Fruit fly (Drosophila melanogaster) whole organism, embryonic: ENCODE data around the gene CheB93b.

Source experiments
- Awh ChIP-seq: fragments of 200-800 bp; sonication (Bioruptor generic); IDR thresholded peaks from 2 replicates; pipeline ENCODE4, ENCODE4 v1.3.6; 2022; ENCODE audit warnings: missing biosample characterization, missing genetic modification characterization
- CG1024 ChIP-seq: fragments of 200-800 bp; sonication (Bioruptor generic); IDR thresholded peaks from 2 replicates; pipeline ENCODE4 v1.3.6; 2022; ENCODE audit warnings: missing biosample characterization, missing genetic modification characterization
- CG10321 ChIP-seq: fragments of 200-800 bp; sonication (Bioruptor generic); IDR thresholded peaks from 2 replicates; pipeline ENCODE4 v1.3.6; 2022; ENCODE audit warnings: missing biosample characterization, missing genetic modification characterization
- CG11695 ChIP-seq: fragments of 200-800 bp; sonication (Bioruptor generic); IDR thresholded peaks from 3 replicates; pipeline ENCODE4 v1.3.6; 2022; ENCODE audit warnings: missing biosample characterization, missing genetic modification characterization
- CG12769 ChIP-seq: fragments of 200-800 bp; sonication (Bioruptor generic); optimal IDR thresholded peaks from 2 replicates; lab custom pipeline; 2019; ENCODE audit warnings: missing biosample characterization, mild to moderate bottlenecking, missing genetic modification characterization, moderate library complexity
- CG13287 ChIP-seq: fragments of 200-800 bp; sonication (Bioruptor generic); IDR thresholded peaks from 2 replicates; pipeline ENCODE4 v1.3.6; 2022; ENCODE audit warnings: missing biosample characterization, missing genetic modification characterization; ENCODE audit not compliant: partially characterized antibody
- CG13624 ChIP-seq: fragments of 200-800 bp; sonication (Bioruptor generic); optimal IDR thresholded peaks from 2 replicates; lab custom pipeline; 2016; ENCODE audit warnings: missing biosample characterization, missing genetic modification characterization
- CG18011 ChIP-seq: fragments of 200-800 bp; sonication (Bioruptor generic); optimal IDR thresholded peaks from 2 replicates; lab custom pipeline; 2017; ENCODE audit warnings: missing biosample characterization, missing genetic modification characterization, mild to moderate bottlenecking, moderate library complexity, missing genotype
- CG18764 ChIP-seq: fragments of 200-800 bp; sonication (Bioruptor generic); optimal IDR thresholded peaks from 3 replicates; lab custom pipeline; 2016; ENCODE audit warnings: missing biosample characterization, missing genetic modification characterization
- CG3065 ChIP-seq: fragments of 200-800 bp; sonication (Bioruptor generic); optimal IDR thresholded peaks from 2 replicates; lab custom pipeline; 2016; ENCODE audit warnings: missing biosample characterization, missing genetic modification characterization
- CG32532 ChIP-seq: fragments of 200-800 bp; sonication (Bioruptor generic); IDR thresholded peaks from 2 replicates; pipeline ENCODE4 v1.3.6; 2022; ENCODE audit warnings: missing biosample characterization, missing genetic modification characterization
- CG6791 ChIP-seq: fragments of 200-800 bp; sonication (Bioruptor generic); IDR thresholded peaks from 3 replicates; pipeline ENCODE4 v1.3.6; 2022; ENCODE audit warnings: missing biosample characterization, missing genetic modification characterization; ENCODE audit not compliant: partially characterized antibody
- CG8478 ChIP-seq: fragments of >200 bp; optimal IDR thresholded peaks from 2 replicates; lab custom pipeline; 2018
- CoRest ChIP-seq: fragments of 200-800 bp; sonication (Bioruptor generic); optimal IDR thresholded peaks from 3 replicates; lab custom pipeline; 2018; ENCODE audit warnings: missing biosample characterization, mild to moderate bottlenecking, missing genetic modification characterization, moderate library complexity
- D ChIP-seq, 2 experiments: fragments of 200-800 bp in 1 of 2; fragments of >200 bp in 1 of 2; sonication (Bioruptor generic) in 1 of 2; optimal IDR thresholded peaks; 2 replicates in 1 of 2; 3 replicates in 1 of 2; lab custom pipeline; 2017; ENCODE audit warnings: mild to moderate bottlenecking in 1 of 2, missing biosample characterization in 1 of 2, missing genetic modification characterization in 1 of 2, missing genetic modification reagents in 1 of 2
- Drgx ChIP-seq: fragments of 200-800 bp; sonication (Bioruptor generic); IDR thresholded peaks from 2 replicates; pipeline ENCODE4 v1.3.6; 2022; ENCODE audit warnings: missing biosample characterization, missing genetic modification characterization
- Eip74EF ChIP-seq, 2 experiments: fragments of 200-800 bp in 1 of 2; fragments of >200 bp in 1 of 2; sonication (Bioruptor generic) in 1 of 2; optimal IDR thresholded peaks; 2 replicates each; lab custom pipeline; 2017 to 2019; ENCODE audit warnings: missing biosample characterization in 2 of 2, missing genetic modification characterization in 2 of 2, mild to moderate bottlenecking in 1 of 2, moderate library complexity in 1 of 2
- Jarid2 ChIP-seq: fragments of 200-800 bp; sonication (Bioruptor generic); optimal IDR thresholded peaks from 3 replicates; lab custom pipeline; 2017; ENCODE audit warnings: mild to moderate bottlenecking, missing biosample characterization, missing genetic modification reagents, missing genetic modification characterization
- Mad ChIP-seq: fragments of 200-800 bp; sonication (Bioruptor generic); optimal IDR thresholded peaks from 2 replicates; lab custom pipeline; 2016; ENCODE audit warnings: missing biosample characterization, missing genetic modification characterization
- Nf-YB ChIP-seq: fragments of 200-800 bp; sonication (Bioruptor generic); optimal IDR thresholded peaks from 3 replicates; lab custom pipeline; 2019; ENCODE audit warnings: missing biosample characterization, mild to moderate bottlenecking, missing genetic modification characterization, moderate library complexity
- Rfx ChIP-seq: fragments of 200-800 bp; sonication (Bioruptor generic); IDR thresholded peaks from 2 replicates; pipeline ENCODE4 v1.3.6; 2022; ENCODE audit warnings: missing biosample characterization, missing genetic modification characterization
- Rx ChIP-seq: fragments of 200-800 bp; sonication (Bioruptor generic); IDR thresholded peaks from 2 replicates; pipeline ENCODE4 v1.3.6; 2022; ENCODE audit warnings: missing biosample characterization, missing genetic modification characterization
- Vsx1 ChIP-seq: fragments of 200-800 bp; sonication (Bioruptor generic); optimal IDR thresholded peaks from 2 replicates; lab custom pipeline; 2017; ENCODE audit warnings: missing biosample characterization, mild to moderate bottlenecking, missing genetic modification characterization, missing genetic modification reagents
- abd-A ChIP-seq: fragments of 200-800 bp; sonication (Bioruptor generic); optimal IDR thresholded peaks from 3 replicates; lab custom pipeline; 2019; ENCODE audit warnings: missing biosample characterization, mild to moderate bottlenecking, missing genetic modification characterization, moderate library complexity
- corto ChIP-seq: fragments of 200-800 bp; sonication (Bioruptor generic); optimal IDR thresholded peaks from 2 replicates; lab custom pipeline; 2016; ENCODE audit warnings: missing biosample characterization, mild to moderate bottlenecking, missing genetic modification characterization, moderate library complexity
- ftz-f1 ChIP-seq: fragments of 200-800 bp; sonication (Bioruptor generic); optimal IDR thresholded peaks from 2 replicates; lab custom pipeline; 2016; ENCODE audit warnings: missing biosample characterization, missing genetic modification characterization
- h ChIP-seq: fragments of >200 bp; optimal IDR thresholded peaks from 2 replicates; lab custom pipeline; 2017
- insv ChIP-seq, 2 experiments: fragments of 200-800 bp; sonication (Bioruptor generic); optimal IDR thresholded peaks; 3 replicates each; lab custom pipeline; 2016 to 2018; ENCODE audit warnings: missing biosample characterization in 2 of 2, missing genetic modification characterization in 2 of 2
- lbe ChIP-seq: fragments of 200-800 bp; sonication (Bioruptor generic); optimal IDR thresholded peaks from 2 replicates; lab custom pipeline; 2016; ENCODE audit warnings: missing biosample characterization, mild to moderate bottlenecking, missing genetic modification characterization
- pan ChIP-seq, 4 experiments: fragments of >200 bp in 3 of 4; fragments of 200-800 bp in 1 of 4; sonication (Bioruptor generic) in 1 of 4; optimal IDR thresholded peaks in 3 of 4; IDR thresholded peaks in 1 of 4; 2 replicates each; pipeline versions ENCODE4 v1.3.6 to Lab custom; 2017 to 2022; ENCODE audit warnings: missing biosample characterization in 2 of 4, missing genetic modification characterization in 2 of 4, mixed read lengths in 1 of 4
- peb ChIP-seq: fragments of 200-800 bp; sonication (Bioruptor generic); IDR thresholded peaks from 2 replicates; pipeline ENCODE4 v1.3.6; 2022; ENCODE audit warnings: missing biosample characterization, missing genetic modification characterization
- sd ChIP-seq: fragments of 200-800 bp; sonication (Bioruptor generic); optimal IDR thresholded peaks from 3 replicates; lab custom pipeline; 2018; ENCODE audit warnings: missing biosample characterization, mild to moderate bottlenecking, missing genetic modification characterization, moderate library complexity
- seq ChIP-seq: fragments of 200-800 bp; sonication (Bioruptor generic); IDR thresholded peaks from 2 replicates; pipeline ENCODE4 v1.3.6; 2022; ENCODE audit warnings: missing biosample characterization, missing genetic modification characterization
- slbo ChIP-seq: fragments of 200-800 bp; sonication (Bioruptor generic); IDR thresholded peaks from 2 replicates; pipeline ENCODE4 v1.3.6; 2022; ENCODE audit warnings: missing biosample characterization, missing genetic modification characterization
- sna ChIP-seq: fragments of 200-800 bp; sonication (Bioruptor generic); IDR thresholded peaks from 2 replicates; pipeline ENCODE4 v1.3.6; 2022; ENCODE audit warnings: missing biosample characterization, missing genetic modification characterization; ENCODE audit not compliant: partially characterized antibody
- trem ChIP-seq: fragments of 200-800 bp; optimal IDR thresholded peaks from 3 replicates; lab custom pipeline; 2019; ENCODE audit warnings: missing biosample characterization, mild to moderate bottlenecking, missing genetic modification characterization, moderate library complexity
- vvl ChIP-seq: fragments of 200-800 bp; sonication (Bioruptor generic); IDR thresholded peaks from 2 replicates; pipeline ENCODE4 v1.3.6; 2022; ENCODE audit warnings: missing biosample characterization, missing genetic modification characterization
- yki ChIP-seq: fragments of >200 bp; optimal IDR thresholded peaks from 3 replicates; lab custom pipeline; 2018
- z ChIP-seq: fragments of 200-800 bp; sonication (Bioruptor generic); IDR thresholded peaks from 3 replicates; pipeline ENCODE4 v1.3.6; 2022; ENCODE audit warnings: missing biosample characterization, missing genetic modification characterization
- zen ChIP-seq: fragments of 200-800 bp; sonication (Bioruptor generic); optimal IDR thresholded peaks from 3 replicates; lab custom pipeline; 2018; ENCODE audit warnings: missing biosample characterization, mild to moderate bottlenecking, missing genetic modification characterization, moderate library complexity

The CheB93b gene

DNA sequence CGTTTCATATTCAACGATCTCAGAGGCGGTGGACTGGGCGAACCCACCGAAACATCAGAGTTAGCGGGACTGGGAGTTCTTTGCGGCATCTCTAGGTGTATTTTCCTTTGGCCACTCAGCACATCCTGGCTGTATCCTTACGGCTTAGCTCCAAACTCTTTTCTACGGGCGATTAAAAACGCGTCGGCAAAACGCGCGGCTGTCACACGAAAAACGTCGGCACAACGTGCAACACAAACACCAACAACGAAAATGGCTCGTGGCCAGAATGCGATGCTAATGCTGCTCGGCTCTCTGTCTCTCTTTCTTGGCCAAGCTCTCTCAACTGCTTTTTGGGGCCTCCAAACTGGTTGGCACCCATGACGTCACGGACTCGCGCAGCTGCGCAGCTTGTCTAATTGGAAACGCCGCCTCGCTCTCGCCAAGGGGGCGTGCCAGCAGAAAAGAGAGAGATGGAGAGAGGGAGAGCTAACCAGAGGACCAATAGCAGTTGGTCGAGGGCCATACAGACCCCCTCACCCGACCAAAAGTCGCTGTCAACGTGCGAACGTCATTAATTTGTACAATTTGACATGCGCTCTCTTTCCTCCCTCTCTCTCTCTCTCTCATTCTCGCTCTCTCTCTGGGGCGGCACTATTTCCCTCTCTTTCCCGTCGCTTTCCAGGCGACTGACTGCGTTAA lies 25.1 kb downstream of the CheB93b start, which contains the start of gene lbl (continued):
- TF ChIP-seq vvl (GFP tag; lab: Robert Waterston, UW): peak; percentile 75; the same call in 1 of the 2 replicates
- peak; percentile 99 for TF ChIP-seq Nf-YB (GFP tag; lab: Kevin White, UChicago)
- TF ChIP-seq CG32532 (GFP tag; lab: Robert Waterston, UW): peak; percentile 30; the same call in 1 of the 2 replicates
- no peak for TF ChIP-seq trem (tag; lab: Kevin White, UChicago)
- TF ChIP-seq CG6791 (GFP tag; lab: Robert Waterston, UW): no peak
- TF ChIP-seq CG1024: no peak
- peak; percentile 86 for TF ChIP-seq yki (lab: Kevin White, UChicago)
- peak in 1 of 2 experiments; percentile 81 for TF ChIP-seq insv (GFP tag; optimal IDR thresholded peaks at IDR 0.05; lab: Kevin White, UChicago)
- peak; percentile 40 for TF ChIP-seq lbe (GFP tag; lab: Kevin White, UChicago)
- TF ChIP-seq sna (GFP tag; lab: Robert Waterston, UW): peak; percentile 66
- TF ChIP-seq z (GFP tag; lab: Robert Waterston, UW): peak; percentile 30; the same call in 1 of the 3 replicates
- peak; percentile 22 for TF ChIP-seq D (optimal IDR thresholded peaks at IDR 0.05; lab: Kevin White, UChicago)
- no peak for TF ChIP-seq D (GFP tag; optimal IDR thresholded peaks at IDR 0.05; lab: Kevin White, UChicago)
- peak; percentile 92 for TF ChIP-seq CG8478 (lab: Kevin White, UChicago)
- TF ChIP-seq zen (tag; lab: Kevin White, UChicago): peak; percentile 6
- 0 out of 2 replicates have a peak, but pooled peaks have one; percentile 9 for TF ChIP-seq Drgx (GFP tag; lab: Robert Waterston, UW)
- no peak for TF ChIP-seq Rfx (GFP tag; lab: Robert Waterston, UW)
- TF ChIP-seq CG18764 (GFP tag; lab: Kevin White, UChicago): no peak
- no peak for TF ChIP-seq corto (GFP tag; lab: Kevin White, UChicago)
- TF ChIP-seq Mad: no peak
- peak; percentile 84 for TF ChIP-seq CG13624 (GFP tag; lab: Kevin White, UChicago)
- peak; percentile 11 for TF ChIP-seq Jarid2 (GFP tag; lab: Kevin White, UChicago)
- peak; percentile 71 for TF ChIP-seq seq (GFP tag; lab: Robert Waterston, UW)
- no peak for TF ChIP-seq Vsx1 (GFP tag; lab: Kevin White, UChicago)
- no peak for TF ChIP-seq CG12769 (tag; lab: Kevin White, UChicago)
- 0 out of 2 replicates have a peak, but pooled peaks have one; percentile 11 for TF ChIP-seq slbo (GFP tag; lab: Robert Waterston, UW)
- TF ChIP-seq CoRest (tag; lab: Kevin White, UChicago): peak; percentile 54
- TF ChIP-seq CG10321 (GFP tag; lab: Robert Waterston, UW): peak; percentile 91
- TF ChIP-seq CG11695 (GFP tag; lab: Robert Waterston, UW): 0 out of 3 replicates have a peak, but pooled peaks have one; percentile 9
- no peak for TF ChIP-seq peb (GFP tag; lab: Robert Waterston, UW)
- TF ChIP-seq CG13287 (GFP tag; lab: Robert Waterston, UW): peak; percentile 65
- peak; percentile 85 for TF ChIP-seq abd-A (tag; lab: Kevin White, UChicago)
- TF ChIP-seq CG3065 (GFP tag; lab: Kevin White, UChicago): peak; percentile 18
- TF ChIP-seq, all 482 proteins: peak for 48

dm6 chr3R:21437515-21438090 lies 28.7 kb downstream of the CheB93b start:
- no peak for TF ChIP-seq Rx (GFP tag; lab: Robert Waterston, UW)
- TF ChIP-seq Eip74EF (GFP tag; optimal IDR thresholded peaks at IDR 0.05; lab: Kevin White, UChicago): no peak
- TF ChIP-seq pan (optimal IDR thresholded peaks at IDR 0.05; lab: Kevin White, UChicago): no peak
- TF ChIP-seq pan (GFP tag; optimal IDR thresholded peaks at IDR 0.05 in 1 of 2, IDR thresholded peaks at IDR 0.05 in 1 of 2): peak in 1 of 2 experiments; percentile 15
- peak; percentile 92 for TF ChIP-seq abd-A (tag; lab: Kevin White, UChicago)
- TF ChIP-seq CG6791 (GFP tag; lab: Robert Waterston, UW): no peak
- TF ChIP-seq Awh (GFP tag; lab: Robert Waterston, UW): peak; percentile 68
- peak; percentile 18 for TF ChIP-seq Vsx1 (GFP tag; lab: Kevin White, UChicago)
- no peak for TF ChIP-seq ftz-f1 (GFP tag; lab: Kevin White, UChicago)
- no peak for TF ChIP-seq h (lab: Kevin White, UChicago)
- TF ChIP-seq sd (tag; lab: Kevin White, UChicago): peak; percentile 40
- peak; percentile 83 for TF ChIP-seq CG18011 (GFP tag; lab: Kevin White, UChicago)
